Worm (Caenorhabditis elegans): Measurements from ENCODE around the gene lin-13.

The lin-13 gene

ce11 chrIII:7659440-7659839, 49.9 kb downstream of the lin-13 start:
- TF ChIP-seq eor-1 (tag; optimal IDR thresholded peaks at IDR 0.05) (no peak), elt-2 (tag; optimal IDR thresholded peaks at IDR 0.05) (no peak), nhr-28 (tag; optimal IDR thresholded peaks at IDR 0.05) (no peak), nhr-237 (tag; optimal IDR thresholded peaks at IDR 0.05) (no peak), mml-1 (tag; optimal IDR thresholded peaks at IDR 0.05) (no peak), hmg-11 (tag; optimal IDR thresholded peaks at IDR 0.05) (peak; percentile 69), nhr-25 (tag; optimal IDR thresholded peaks at IDR 0.05) (no peak), unc-62 (GFP tag; optimal IDR thresholded peaks at IDR 0.05) (peak; percentile 15), snpc-4 (tag; optimal IDR thresholded peaks at IDR 0.05) (peak; percentile 69), fkh-10 (GFP tag; optimal IDR thresholded peaks at IDR 0.05) (no peak), egl-5 (tag; optimal IDR thresholded peaks at IDR 0.05) (peak; percentile 53), skn-1 (tag; optimal IDR thresholded peaks at IDR 0.05) (no peak), jun-1 (tag; optimal IDR thresholded peaks at IDR 0.05) (no peak), ztf-11 (tag; optimal IDR thresholded peaks at IDR 0.05) (no peak), ceh-82 (tag; optimal IDR thresholded peaks at IDR 0.05) (no peak), R02D3.7 (tag; optimal IDR thresholded peaks at IDR 0.05) (no peak), lin-39 (tag; optimal IDR thresholded peaks at IDR 0.05) (peak; percentile 92), ceh-16 (tag; optimal IDR thresholded peaks at IDR 0.05) (no peak), nhr-23 (tag; optimal IDR thresholded peaks at IDR 0.05) (no peak), lin-15B (tag; optimal IDR thresholded peaks at IDR 0.05) (peak; percentile 19), mdl-1 (tag; optimal IDR thresholded peaks at IDR 0.05) (no peak), nfya-1 (tag; optimal IDR thresholded peaks at IDR 0.05; ENCODE audit: insufficient read depth) (peak; percentile 71), nhr-12 (tag; optimal IDR thresholded peaks at IDR 0.05) (no peak)

DNA sequence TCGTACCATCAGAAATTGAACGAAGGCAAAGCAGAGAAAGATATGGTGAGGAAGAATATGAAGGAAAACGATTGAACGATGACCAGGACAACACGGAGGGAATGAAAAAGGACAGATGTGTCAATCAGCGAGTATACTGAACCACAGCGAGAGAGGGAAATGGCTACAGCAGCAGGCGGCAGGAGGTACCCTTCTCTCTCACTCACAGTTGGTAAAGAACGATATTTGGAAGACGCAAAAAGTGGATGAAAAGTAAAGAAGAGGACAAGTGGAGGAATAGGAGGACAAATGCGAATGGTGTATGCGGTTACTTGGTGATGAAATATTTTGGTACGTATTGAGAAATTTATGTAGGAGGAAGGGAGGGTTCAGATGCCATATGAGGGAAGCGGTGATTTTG, 52.8 kb downstream of the lin-13 start, which contains the start of gene ZK783.7:
ZK783.7 (plus strand) TSS at position 246 of the 400 bp plus-strand sequence.
- TF ChIP-seq sea-2 (GFP tag; optimal IDR thresholded peaks at IDR 0.05) = no peak
- no peak for TF ChIP-seq nhr-12 (tag; optimal IDR thresholded peaks at IDR 0.05)

- TF ChIP-seq nhr-77 (tag; optimal IDR thresholded peaks at IDR 0.05) (no peak), unc-39 (tag; optimal IDR thresholded peaks at IDR 0.05) (no peak), fkh-2 (tag; optimal IDR thresholded peaks at IDR 0.05) (no peak), nhr-11 (tag; optimal IDR thresholded peaks at IDR 0.05) (no peak), fkh-10 (GFP tag; optimal IDR thresholded peaks at IDR 0.05) (no peak), nhr-67 (tag; optimal IDR thresholded peaks at IDR 0.05) (no peak), unc-62 (GFP tag; optimal IDR thresholded peaks at IDR 0.05) (no peak), lsy-12 (tag; optimal IDR thresholded peaks at IDR 0.05) (no peak), nhr-43 (tag; optimal IDR thresholded peaks at IDR 0.05; ENCODE audit: poor library complexity, severe bottlenecking) (no peak), mdl-1 (tag; optimal IDR thresholded peaks at IDR 0.05) (no peak), elt-1 (tag; optimal IDR thresholded peaks at IDR 0.05) (no peak), pqm-1 (tag; optimal IDR thresholded peaks at IDR 0.05) (no peak), aly-2 (tag; optimal IDR thresholded peaks at IDR 0.05) (no peak)
These were observed 53.4 kb downstream of the lin-13 start, which contains the start of gene baz-2 for ce11 chrIII:7655932-7656331. baz-2 (minus strand) TSS chrIII:7656032.

DNA sequence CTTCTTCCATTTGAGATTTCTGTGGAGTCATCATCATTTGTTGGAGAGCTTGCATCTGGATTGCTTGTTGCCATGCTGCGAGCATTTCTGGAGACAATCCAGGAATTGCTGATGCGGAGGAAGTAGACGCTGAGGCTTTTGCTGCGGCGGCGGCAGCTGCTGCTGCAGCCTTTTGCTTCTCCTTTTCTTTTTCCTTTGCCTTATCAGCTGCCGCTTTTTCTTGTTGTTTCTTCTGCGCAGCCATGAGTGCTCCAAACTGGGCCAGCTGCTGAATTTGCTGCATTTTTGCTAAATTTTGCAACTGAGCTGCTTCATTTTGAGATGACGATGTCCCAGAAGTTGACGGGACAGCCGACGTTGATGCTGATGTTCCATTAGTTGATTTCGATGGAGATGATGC, 53.8 kb downstream of the lin-13 start:
- no peak for TF ChIP-seq sea-2 (GFP tag; optimal IDR thresholded peaks at IDR 0.05)
- no peak for TF ChIP-seq nhr-25 (tag; optimal IDR thresholded peaks at IDR 0.05)
- no peak for TF ChIP-seq unc-39 (tag; optimal IDR thresholded peaks at IDR 0.05)
